Worm (Caenorhabditis elegans) whole organism, young adult: ENCODE results near the gene C34F6.11.

Source experiments
- B0019.2 ChIP-seq: fragments of 200-800 bp; sonication (Bioruptor generic); conservative IDR thresholded peaks from 2 replicates; pipeline ENCODE4 v1.3.6; 2022; ENCODE audit warnings: missing genetic modification reagents, missing genetic modification characterization, missing compliant biosample characterization
- B0035.1 ChIP-seq: sonication (generic microtip); optimal IDR thresholded peaks from 2 replicates; lab custom pipeline; 2016; ENCODE audit warnings: missing genetic modification characterization, mild to moderate bottlenecking, missing compliant biosample characterization, missing genotype, missing genetic modification reagents
- B0336.3 ChIP-seq: fragments of 200-800 bp; sonication (Bioruptor generic); IDR thresholded peaks from 2 replicates; pipeline ENCODE4 v1.3.6; 2022; ENCODE audit warnings: missing genetic modification characterization, missing compliant biosample characterization
- C06A6.2 ChIP-seq: fragments of 200-800 bp; sonication (Bioruptor generic); conservative IDR thresholded peaks from 2 replicates; pipeline ENCODE4 v1.3.6; 2022; ENCODE audit warnings: missing genetic modification characterization, missing compliant biosample characterization
- D2030.7 ChIP-seq: fragments of 200-800 bp; sonication (Bioruptor generic); IDR thresholded peaks from 2 replicates; pipeline ENCODE4 v1.3.6; 2022; ENCODE audit warnings: missing genetic modification reagents, missing genetic modification characterization, missing compliant biosample characterization
- F10E7.11 ChIP-seq: sonication (generic microtip); optimal IDR thresholded peaks from 2 replicates; lab custom pipeline; 2017; ENCODE audit warnings: mild to moderate bottlenecking, missing genetic modification characterization, moderate library complexity, missing compliant biosample characterization
- F37B4.10 ChIP-seq: fragments of 200-800 bp; sonication (Bioruptor generic); IDR thresholded peaks from 2 replicates; pipeline ENCODE4 v1.3.6; 2022; ENCODE audit warnings: missing genetic modification characterization, missing compliant biosample characterization
- F52B5.7 ChIP-seq: sonication (generic microtip); optimal IDR thresholded peaks from 2 replicates; lab custom pipeline; 2016; ENCODE audit warnings: mild to moderate bottlenecking, missing genetic modification characterization, missing compliant biosample characterization
- F55B11.4 ChIP-seq: sonication (generic microtip); optimal IDR thresholded peaks from 2 replicates; lab custom pipeline; 2016; ENCODE audit warnings: missing compliant biosample characterization, missing genetic modification characterization, borderline replicate concordance; ENCODE audit not compliant: insufficient read depth
- F57A8.1 ChIP-seq: fragments of 200-800 bp; sonication (Bioruptor generic); optimal IDR thresholded peaks from 2 replicates; lab custom pipeline; 2018; ENCODE audit warnings: mild to moderate bottlenecking, missing genetic modification characterization, moderate library complexity, missing compliant biosample characterization
- ZK185.1 ChIP-seq: sonication (generic microtip); optimal IDR thresholded peaks from 2 replicates; lab custom pipeline; 2016; ENCODE audit warnings: mild to moderate bottlenecking, missing genetic modification characterization, missing compliant biosample characterization; ENCODE audit not compliant: poor library complexity, severe bottlenecking
- akir-1 ChIP-seq: fragments of 200-800 bp; sonication (Bioruptor generic); optimal IDR thresholded peaks from 2 replicates; lab custom pipeline; 2018; ENCODE audit warnings: mild to moderate bottlenecking, missing genetic modification characterization, moderate library complexity, missing compliant biosample characterization
- ama-1 ChIP-seq, 3 experiments: fragments of 150-350 bp in 1 of 3; sonication (generic microtip) in 2 of 3; optimal IDR thresholded peaks; 2 replicates each; lab custom pipeline; 2014 to 2018; ENCODE audit warnings: missing biosample characterization in 2 of 3, missing genetic modification characterization in 2 of 3, missing genetic modification reagents in 2 of 3
- attf-5 ChIP-seq: fragments of 200-800 bp; sonication (Bioruptor generic); optimal IDR thresholded peaks from 2 replicates; lab custom pipeline; 2018; ENCODE audit warnings: mild to moderate bottlenecking, missing genetic modification characterization, missing compliant biosample characterization
- bed-1 ChIP-seq: fragments of 200-800 bp; sonication (Bioruptor generic); IDR thresholded peaks from 2 replicates; pipeline ENCODE4 v1.3.6; 2022; ENCODE audit warnings: missing genetic modification reagents, missing genetic modification characterization, missing compliant biosample characterization
- cebp-1 ChIP-seq, 2 experiments: fragments of 200-800 bp in 1 of 2; sonication (Bioruptor generic) in 1 of 2; sonication (generic microtip) in 1 of 2; IDR thresholded peaks in 1 of 2; optimal IDR thresholded peaks in 1 of 2; 2 replicates each; pipeline versions ENCODE4 v1.3.6 to Lab custom; 2017 to 2022; ENCODE audit warnings: missing compliant biosample characterization in 2 of 2, missing genetic modification characterization in 2 of 2, mild to moderate bottlenecking in 1 of 2, missing genetic modification reagents in 1 of 2, moderate library complexity in 1 of 2
- ceh-100 ChIP-seq: fragments of 200-800 bp; sonication (Bioruptor generic); IDR thresholded peaks from 2 replicates; pipeline ENCODE4 v1.3.6; 2022; ENCODE audit warnings: missing genetic modification reagents, missing genetic modification characterization, missing compliant biosample characterization
- ceh-27 ChIP-seq: fragments of 200-800 bp; sonication (Bioruptor generic); optimal IDR thresholded peaks from 2 replicates; lab custom pipeline; 2018; ENCODE audit warnings: mild to moderate bottlenecking, missing genetic modification characterization, moderate library complexity, missing compliant biosample characterization
- ceh-40 ChIP-seq: fragments of 200-800 bp; sonication (Bioruptor generic); IDR thresholded peaks from 2 replicates; pipeline ENCODE4 v1.3.6; 2022; ENCODE audit warnings: missing genetic modification characterization, missing compliant biosample characterization
- dox-1 ChIP-seq: fragments of 200-800 bp; sonication (Bioruptor generic); IDR thresholded peaks from 2 replicates; pipeline ENCODE4 v1.3.6; 2022; ENCODE audit warnings: missing genetic modification reagents, missing genetic modification characterization, missing compliant biosample characterization
- dpff-1 ChIP-seq: sonication (generic microtip); optimal IDR thresholded peaks from 2 replicates; lab custom pipeline; 2017; ENCODE audit warnings: mild to moderate bottlenecking, missing genetic modification characterization, missing compliant biosample characterization
- ets-4 ChIP-seq: fragments of 200-800 bp; sonication (Bioruptor generic); optimal IDR thresholded peaks from 2 replicates; lab custom pipeline; 2018; ENCODE audit warnings: mild to moderate bottlenecking, missing genetic modification characterization, missing compliant biosample characterization
- him-1 ChIP-seq: sonication (generic microtip); optimal IDR thresholded peaks from 2 replicates; lab custom pipeline; 2016; ENCODE audit warnings: missing genotype, missing genetic modification reagents, missing genetic modification characterization, missing compliant biosample characterization
- lag-1 ChIP-seq: fragments of 200-800 bp; sonication (Bioruptor generic); IDR thresholded peaks from 2 replicates; pipeline ENCODE4 v1.3.6; 2022; ENCODE audit warnings: missing genetic modification reagents, missing genetic modification characterization, missing compliant biosample characterization
- let-607 ChIP-seq, 2 experiments: fragments of 200-800 bp in 1 of 2; sonication (Bioruptor generic) in 1 of 2; sonication (generic microtip) in 1 of 2; optimal IDR thresholded peaks; 2 replicates each; lab custom pipeline; 2016 to 2018; ENCODE audit warnings: mild to moderate bottlenecking in 2 of 2, missing compliant biosample characterization in 2 of 2, missing genetic modification characterization in 2 of 2, moderate library complexity in 2 of 2, missing genotype in 1 of 2
- lin-26 ChIP-seq: fragments of 200-800 bp; sonication (Bioruptor generic); IDR thresholded peaks from 2 replicates; pipeline ENCODE4 v1.3.6; 2022; ENCODE audit warnings: missing genetic modification reagents, missing genetic modification characterization, missing compliant biosample characterization
- lir-1 ChIP-seq: fragments of 200-800 bp; sonication (Bioruptor generic); conservative IDR thresholded peaks from 2 replicates; pipeline ENCODE4 v1.3.6; 2022; ENCODE audit warnings: missing genetic modification reagents, missing genetic modification characterization, missing compliant biosample characterization
- nhr-80 ChIP-seq: sonication (generic microtip); optimal IDR thresholded peaks from 2 replicates; lab custom pipeline; 2016; ENCODE audit warnings: missing genetic modification characterization, missing compliant biosample characterization
- rpc-1 ChIP-seq, 2 experiments: fragments of 150-350 bp in 1 of 2; sonication (generic microtip) in 1 of 2; optimal IDR thresholded peaks; 2 replicates each; lab custom pipeline; 2014 to 2018; ENCODE audit warnings: missing biosample characterization in 1 of 2, missing genetic modification characterization in 1 of 2, missing genetic modification reagents in 1 of 2, missing genotype in 1 of 2
- sea-2 ChIP-seq: fragments of 200-800 bp; sonication (Bioruptor generic); IDR thresholded peaks from 2 replicates; pipeline ENCODE4 v1.3.6; 2022; ENCODE audit warnings: missing genetic modification characterization, missing compliant biosample characterization
- snpc-3.4 ChIP-seq: sonication (generic microtip); optimal IDR thresholded peaks from 2 replicates; lab custom pipeline; 2017; ENCODE audit warnings: missing genetic modification characterization, mild to moderate bottlenecking, missing compliant biosample characterization, antibody characterized with exemption, moderate library complexity, missing genotype, missing genetic modification reagents
- tbp1 ChIP-seq: fragments of 200-800 bp; sonication (Bioruptor generic); optimal IDR thresholded peaks from 2 replicates; lab custom pipeline; 2018; ENCODE audit warnings: mild to moderate bottlenecking, missing genetic modification characterization, missing compliant biosample characterization
- ztf-26 ChIP-seq: sonication (generic microtip); optimal IDR thresholded peaks from 2 replicates; lab custom pipeline; 2017; ENCODE audit warnings: missing genetic modification characterization, missing compliant biosample characterization
- ztf-6 ChIP-seq: fragments of 200-800 bp; sonication (Bioruptor generic); IDR thresholded peaks from 2 replicates; pipeline ENCODE4 v1.3.6; 2022; ENCODE audit warnings: missing genetic modification reagents, missing genetic modification characterization, missing compliant biosample characterization

Gene C34F6.11

DNA sequence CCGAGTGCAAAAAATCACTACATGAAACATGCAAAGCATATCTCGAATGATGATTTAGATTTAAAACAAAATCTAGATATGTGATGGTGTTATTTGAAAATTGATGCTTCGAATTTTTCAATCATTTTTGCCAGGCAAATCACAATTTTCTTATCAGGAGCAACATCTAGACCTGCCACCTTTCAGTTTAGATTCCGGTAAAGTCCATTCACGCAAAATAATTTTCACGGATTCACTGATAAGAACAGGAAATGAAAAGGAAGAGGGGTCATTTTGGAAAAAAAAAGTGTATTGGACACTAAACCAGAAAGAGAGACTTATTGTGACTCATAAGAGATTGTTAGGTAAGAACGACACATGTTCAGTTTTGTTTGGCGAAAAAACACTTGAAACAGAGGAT lies 48.2 kb upstream of the C34F6.11 start:
- TF ChIP-seq F57A8.1 (GFP tag; lab: Kevin White, UChicago), result no peak
- no peak for TF ChIP-seq B0035.1 (tag; lab: Kevin White, UChicago)
- no peak for TF ChIP-seq akir-1 (GFP tag; lab: Kevin White, UChicago)
- TF ChIP-seq ceh-27 (GFP tag; lab: Kevin White, UChicago), result no peak
- TF ChIP-seq rpc-1 (optimal IDR thresholded peaks at IDR 0.05; lab: Kevin White, UChicago), result no peak
- no peak for TF ChIP-seq rpc-1 (tag; optimal IDR thresholded peaks at IDR 0.05; lab: Kevin White, UChicago)
- peak; percentile 81 for TF ChIP-seq ets-4 (GFP tag; lab: Kevin White, UChicago)
- TF ChIP-seq nhr-80 (tag; lab: Kevin White, UChicago), result peak; percentile 79
- TF ChIP-seq F37B4.10 (GFP tag; lab: Robert Waterston, UW), result no peak
- no peak for TF ChIP-seq him-1 (tag; lab: Kevin White, UChicago)
- no peak for TF ChIP-seq F10E7.11 (tag; lab: Kevin White, UChicago)

DNA sequence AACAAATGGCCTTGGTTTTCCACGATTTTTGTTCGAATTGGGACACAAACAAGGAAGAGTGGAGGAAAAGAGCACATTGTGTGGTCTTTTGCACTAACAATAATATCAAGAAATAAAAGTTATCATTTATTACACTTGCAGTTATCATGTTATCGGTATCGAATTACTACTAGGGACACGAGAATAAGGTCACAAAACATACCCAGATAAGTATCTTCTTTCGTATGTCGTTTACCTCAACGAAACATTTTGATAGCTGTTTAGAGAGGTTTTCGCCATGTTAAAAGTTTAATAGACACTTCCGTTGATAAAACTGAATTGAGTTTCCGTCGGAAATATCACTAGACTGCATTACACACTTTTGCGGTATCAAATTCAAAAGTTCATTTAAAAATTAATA lies 47.3 kb upstream of the C34F6.11 start:
- TF ChIP-seq dpff-1 (no peak), dox-1 (GFP tag; lab: Robert Waterston, UW) (no peak), ama-1 (optimal IDR thresholded peaks at IDR 0.05; lab: Kevin White, UChicago) (no peak), ama-1 (GFP tag; optimal IDR thresholded peaks at IDR 0.05; lab: Kevin White, UChicago) (no peak), F10E7.11 (tag; lab: Kevin White, UChicago) (no peak), tbp1 (GFP tag; lab: Kevin White, UChicago) (no peak), lir-1 (GFP tag; lab: Robert Waterston, UW) (no peak), ztf-26 (tag; lab: Kevin White, UChicago) (no peak)

DNA sequence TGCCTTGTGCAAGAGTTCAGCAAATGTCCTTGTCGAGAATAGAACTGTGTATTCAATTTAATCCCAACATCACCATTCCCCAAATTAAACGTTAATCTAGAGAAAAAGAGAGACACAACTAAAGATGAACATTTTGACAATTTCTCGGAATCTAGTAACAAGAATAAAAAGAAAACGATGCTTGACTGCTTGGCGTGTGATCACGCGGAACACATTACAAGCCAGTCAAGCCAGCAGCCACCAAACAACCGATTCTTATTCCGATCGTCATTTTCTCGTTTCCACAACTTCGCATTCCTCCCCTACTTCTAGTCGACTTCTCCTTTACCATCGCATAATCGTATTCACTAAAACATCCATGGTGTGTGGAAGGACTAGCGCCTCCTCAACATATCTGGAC lies 45.7 kb upstream of the C34F6.11 start:
- TF ChIP-seq snpc-3.4 (tag; lab: Kevin White, UChicago) (no peak), F55B11.4 (tag; lab: Kevin White, UChicago) (no peak), bed-1 (GFP tag; lab: Robert Waterston, UW) (0 out of 2 replicates have a peak, but pooled peaks have one; percentile 26), lag-1 (GFP tag; lab: Robert Waterston, UW) (no peak)

DNA sequence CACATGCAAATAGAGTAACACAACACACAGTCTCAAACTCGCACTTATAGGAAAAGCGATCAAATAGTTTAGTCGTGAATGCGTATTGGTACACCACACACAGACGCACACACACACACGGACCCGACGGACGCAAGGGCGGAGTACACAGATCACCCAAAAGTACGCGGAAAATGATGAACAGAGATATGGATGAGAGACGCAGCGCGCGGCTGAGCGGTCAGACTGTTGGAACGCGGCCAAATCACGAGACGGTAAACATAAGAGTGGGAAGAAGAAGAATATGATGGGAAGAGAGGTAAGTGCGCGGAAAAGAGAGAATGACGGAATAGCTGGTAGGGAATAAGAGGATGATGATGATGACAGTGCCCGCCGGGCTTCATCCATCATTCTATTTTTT lies 44.4 kb upstream of the C34F6.11 start:
- no peak for TF ChIP-seq ceh-40 (GFP tag; lab: Robert Waterston, UW)
- peak; percentile 39; the same call in 1 of the 2 replicates for TF ChIP-seq lin-26 (GFP tag; lab: Robert Waterston, UW)

DNA sequence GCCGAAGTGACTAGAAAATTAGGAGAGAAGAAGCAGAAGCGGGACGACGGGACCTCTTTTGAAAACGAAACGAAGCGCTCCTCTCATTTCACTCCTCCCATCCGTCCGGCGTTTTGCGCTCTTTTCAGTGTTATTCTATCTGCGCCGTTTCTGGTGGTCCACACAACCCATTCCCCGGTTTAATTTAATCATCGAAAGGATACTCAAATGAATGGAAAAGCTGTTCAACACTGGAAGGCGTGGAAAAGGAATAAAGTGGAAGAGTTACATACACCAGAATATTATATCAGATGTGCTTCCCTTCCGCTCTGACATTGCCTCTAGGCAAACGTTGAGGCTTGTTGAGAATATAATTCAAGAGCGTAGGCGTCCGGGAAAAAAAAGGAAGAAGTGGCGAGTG lies 41.3 kb upstream of the C34F6.11 start:
- no peak for TF ChIP-seq ZK185.1 (tag; lab: Kevin White, UChicago)
- no peak for TF ChIP-seq ceh-100 (GFP tag; lab: Robert Waterston, UW)
- no peak for TF ChIP-seq F52B5.7 (tag; lab: Kevin White, UChicago)
- no peak for TF ChIP-seq cebp-1 (GFP tag; IDR thresholded peaks at IDR 0.05; lab: Robert Waterston, UW)
- TF ChIP-seq cebp-1 (tag; optimal IDR thresholded peaks at IDR 0.05; lab: Kevin White, UChicago), result no peak
- TF ChIP-seq attf-5 (GFP tag; lab: Kevin White, UChicago), result no peak
- TF ChIP-seq sea-2, result no peak
- no peak for TF ChIP-seq B0019.2
- no peak for TF ChIP-seq D2030.7 (GFP tag; lab: Robert Waterston, UW)
- no peak for TF ChIP-seq C06A6.2
- TF ChIP-seq ztf-6 (GFP tag; lab: Robert Waterston, UW), result no peak
- no peak for TF ChIP-seq let-607 (tag; optimal IDR thresholded peaks at IDR 0.05; lab: Kevin White, UChicago)
- no peak for TF ChIP-seq B0336.3 (GFP tag; lab: Robert Waterston, UW)
- TF ChIP-seq rpc-1 (optimal IDR thresholded peaks at IDR 0.05; lab: Kevin White, UChicago), result no peak
- no peak for TF ChIP-seq rpc-1 (tag; optimal IDR thresholded peaks at IDR 0.05; lab: Kevin White, UChicago)
